Worm (Caenorhabditis elegans): ENCODE data around the gene adh-5.

DNA sequence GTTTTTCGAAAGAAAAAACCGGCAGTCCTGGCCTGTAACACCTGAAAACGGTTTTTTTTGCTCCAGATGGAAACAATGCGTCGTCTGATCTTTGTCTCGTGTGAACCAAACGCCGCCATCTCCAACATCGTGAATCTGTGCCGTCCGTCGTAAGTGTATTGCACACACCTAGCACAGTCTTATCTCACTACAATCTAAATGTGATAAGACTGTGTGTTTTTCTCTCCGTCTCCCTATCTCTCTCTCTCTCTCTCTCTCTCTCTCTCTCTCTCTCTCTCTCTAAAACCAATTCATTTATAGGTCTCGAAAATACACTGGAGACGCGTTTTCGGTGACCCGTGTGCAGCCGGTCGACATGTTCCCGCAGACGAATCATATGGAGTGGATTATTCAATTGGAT lies 986 bp upstream of the adh-5 start:
- no peak for TF ChIP-seq him-1 (tag; optimal IDR thresholded peaks at IDR 0.05)
- TF ChIP-seq W03F9.2 (tag; optimal IDR thresholded peaks at IDR 0.05) = no peak

All from whole organism, L4/young adult.